Fruit fly (Drosophila melanogaster) whole organism, embryonic: ENCODE data around the gene CG16790.
A peak's percentile ranks its signal among the peaks of the same experiment; 100 is the strongest.

Experiments
- B-H2 ChIP-seq: fragments of 200-800 bp; sonication (Bioruptor generic); optimal IDR thresholded peaks from 2 replicates; lab custom pipeline; 2018; ENCODE audit warnings: missing biosample characterization, mild to moderate bottlenecking, missing genetic modification characterization
- CG10209 ChIP-seq: fragments of 200-800 bp; sonication (Bioruptor generic); optimal IDR thresholded peaks from 3 replicates; lab custom pipeline; 2017; ENCODE audit warnings: missing biosample characterization, mild to moderate bottlenecking, missing genetic modification characterization, missing genetic modification reagents
- CG1024 ChIP-seq: fragments of 200-800 bp; sonication (Bioruptor generic); IDR thresholded peaks from 2 replicates; pipeline ENCODE4 v1.3.6; 2022; ENCODE audit warnings: missing biosample characterization, missing genetic modification characterization
- CG11247 ChIP-seq: fragments of 200-800 bp; sonication (Bioruptor generic); IDR thresholded peaks from 2 replicates; pipeline ENCODE4 v1.3.6; 2022; ENCODE audit warnings: missing biosample characterization, missing genetic modification characterization
- CG13287 ChIP-seq: fragments of 200-800 bp; sonication (Bioruptor generic); IDR thresholded peaks from 2 replicates; pipeline ENCODE4 v1.3.6; 2022; ENCODE audit warnings: missing biosample characterization, missing genetic modification characterization; ENCODE audit not compliant: partially characterized antibody
- CG13894 ChIP-seq: fragments of 200-800 bp; sonication (Bioruptor generic); optimal IDR thresholded peaks from 3 replicates; lab custom pipeline; 2018; ENCODE audit warnings: missing biosample characterization, mild to moderate bottlenecking, missing genetic modification characterization, moderate library complexity
- CG14667 ChIP-seq: fragments of 200-800 bp; sonication (Bioruptor generic); IDR thresholded peaks from 2 replicates; pipeline ENCODE4 v1.3.6; 2022; ENCODE audit warnings: missing biosample characterization, missing genetic modification characterization
- CG15601 ChIP-seq: fragments of 200-800 bp; sonication (Bioruptor generic); optimal IDR thresholded peaks from 3 replicates; lab custom pipeline; 2019; ENCODE audit warnings: missing biosample characterization, mild to moderate bottlenecking, missing genetic modification characterization, moderate library complexity
- CG17802 ChIP-seq: fragments of 200-800 bp; sonication (Bioruptor generic); optimal IDR thresholded peaks from 2 replicates; lab custom pipeline; 2018; ENCODE audit warnings: missing biosample characterization, mild to moderate bottlenecking, missing genetic modification characterization, moderate library complexity
- CG2116 ChIP-seq: fragments of 200-800 bp; sonication (Bioruptor generic); optimal IDR thresholded peaks from 3 replicates; lab custom pipeline; 2018; ENCODE audit warnings: missing biosample characterization, mild to moderate bottlenecking, missing genetic modification characterization
- CG31388 ChIP-seq: fragments of 200-800 bp; sonication (Bioruptor generic); optimal IDR thresholded peaks from 2 replicates; lab custom pipeline; 2016; ENCODE audit warnings: missing biosample characterization, missing genetic modification characterization
- CG33213 ChIP-seq: fragments of 200-800 bp; sonication (Bioruptor generic); optimal IDR thresholded peaks from 3 replicates; lab custom pipeline; 2016; ENCODE audit warnings: missing biosample characterization, missing genetic modification characterization
- CG43689 ChIP-seq: fragments of 200-800 bp; sonication (Bioruptor generic); IDR thresholded peaks from 2 replicates; pipeline ENCODE4 v1.3.6; 2022; ENCODE audit warnings: missing biosample characterization, missing genetic modification characterization
- CG4730 ChIP-seq: fragments of 200-800 bp; sonication (Bioruptor generic); IDR thresholded peaks from 2 replicates; pipeline ENCODE4 v1.3.6; 2022; ENCODE audit warnings: missing biosample characterization, missing genetic modification characterization
- CG6654 ChIP-seq: fragments of 200-800 bp; sonication (Bioruptor generic); optimal IDR thresholded peaks from 2 replicates; lab custom pipeline; 2017; ENCODE audit warnings: missing biosample characterization, mild to moderate bottlenecking, missing genetic modification characterization
- CG6689 ChIP-seq: fragments of 200-800 bp; sonication (Bioruptor generic); IDR thresholded peaks from 2 replicates; pipeline ENCODE4 v1.3.6; 2022; ENCODE audit warnings: missing biosample characterization, missing genetic modification characterization
- CG7987 ChIP-seq: fragments of 200-800 bp; sonication (Bioruptor generic); optimal IDR thresholded peaks from 2 replicates; lab custom pipeline; 2018; ENCODE audit warnings: missing biosample characterization, mild to moderate bottlenecking, missing genetic modification characterization, moderate library complexity
- CG9437 ChIP-seq: fragments of 200-800 bp; sonication (Bioruptor generic); optimal IDR thresholded peaks from 2 replicates; lab custom pipeline; 2018; ENCODE audit warnings: missing biosample characterization, mild to moderate bottlenecking, missing genetic modification characterization
- Camta ChIP-seq: fragments of 200-800 bp; sonication (Bioruptor generic); optimal IDR thresholded peaks from 2 replicates; lab custom pipeline; 2016; ENCODE audit warnings: missing biosample characterization, missing genetic modification characterization
- Deaf1 ChIP-seq: fragments of 200-800 bp; optimal IDR thresholded peaks from 3 replicates; lab custom pipeline; 2019; ENCODE audit warnings: missing biosample characterization, mild to moderate bottlenecking, missing genetic modification characterization, moderate library complexity
- Fer1 ChIP-seq: fragments of 200-800 bp; sonication (Bioruptor generic); optimal IDR thresholded peaks from 2 replicates; lab custom pipeline; 2017; ENCODE audit warnings: missing biosample characterization, mild to moderate bottlenecking, missing genetic modification characterization
- H15 ChIP-seq: fragments of 200-800 bp; sonication (Bioruptor generic); IDR thresholded peaks from 3 replicates; pipeline ENCODE4 v1.3.6; 2022; ENCODE audit warnings: missing biosample characterization, missing genetic modification characterization
- Mes4 ChIP-seq: fragments of 200-800 bp; sonication (Bioruptor generic); optimal IDR thresholded peaks from 2 replicates; lab custom pipeline; 2016; ENCODE audit warnings: missing biosample characterization, missing genetic modification characterization
- NK7.1 ChIP-seq: fragments of 200-800 bp; sonication (Bioruptor generic); optimal IDR thresholded peaks from 3 replicates; lab custom pipeline; 2016; ENCODE audit warnings: missing biosample characterization, missing genetic modification characterization
- Nf-YC ChIP-seq: fragments of 200-800 bp; optimal IDR thresholded peaks from 3 replicates; lab custom pipeline; 2019; ENCODE audit warnings: missing biosample characterization, mild to moderate bottlenecking, missing genetic modification characterization, moderate library complexity
- NfI ChIP-seq: fragments of 200-800 bp; sonication (Bioruptor generic); optimal IDR thresholded peaks from 3 replicates; lab custom pipeline; 2018; ENCODE audit warnings: missing biosample characterization, mild to moderate bottlenecking, missing genetic modification characterization, moderate library complexity
- Pdp1 ChIP-seq, 2 experiments: fragments of 200-800 bp; sonication (Bioruptor generic); optimal IDR thresholded peaks; 3 replicates each; lab custom pipeline; 2016; ENCODE audit warnings: missing biosample characterization in 2 of 2, missing genetic modification characterization in 2 of 2, mild to moderate bottlenecking in 1 of 2, moderate library complexity in 1 of 2
- ap ChIP-seq: fragments of 200-800 bp; sonication (Bioruptor generic); IDR thresholded peaks from 2 replicates; pipeline ENCODE4 v1.3.6; 2022; ENCODE audit warnings: missing biosample characterization, missing genetic modification characterization
- crc ChIP-seq: fragments of 200-800 bp; sonication (Bioruptor generic); optimal IDR thresholded peaks from 2 replicates; lab custom pipeline; 2016; ENCODE audit warnings: missing biosample characterization, missing genetic modification characterization
- danr ChIP-seq: fragments of 200-800 bp; sonication (Bioruptor generic); IDR thresholded peaks from 2 replicates; pipeline ENCODE4 v1.3.6; 2022; ENCODE audit warnings: missing biosample characterization, missing genetic modification characterization
- ewg ChIP-seq: fragments of 200-800 bp; sonication (Bioruptor generic); optimal IDR thresholded peaks from 3 replicates; lab custom pipeline; 2017; ENCODE audit warnings: mild to moderate bottlenecking, missing biosample characterization, missing genetic modification reagents, missing genetic modification characterization
- gce ChIP-seq: fragments of 200-800 bp; sonication (Bioruptor generic); IDR thresholded peaks from 3 replicates; pipeline ENCODE4 v1.3.6; 2022; ENCODE audit warnings: missing biosample characterization, missing genetic modification characterization
- grn ChIP-seq: fragments of 200-800 bp; sonication (Bioruptor generic); optimal IDR thresholded peaks from 3 replicates; lab custom pipeline; 2017; ENCODE audit warnings: missing biosample characterization, missing genetic modification characterization
- maf-S ChIP-seq: fragments of 200-800 bp; sonication (Bioruptor generic); optimal IDR thresholded peaks from 2 replicates; lab custom pipeline; 2016; ENCODE audit warnings: missing biosample characterization, missing genetic modification characterization
- nom ChIP-seq: fragments of 200-800 bp; sonication (Bioruptor generic); optimal IDR thresholded peaks from 2 replicates; lab custom pipeline; 2017; ENCODE audit warnings: missing biosample characterization, missing genetic modification characterization, mild to moderate bottlenecking, moderate library complexity, missing genetic modification reagents
- oc ChIP-seq: fragments of 200-800 bp; sonication (Bioruptor generic); optimal IDR thresholded peaks from 2 replicates; lab custom pipeline; 2018; ENCODE audit warnings: missing biosample characterization, mild to moderate bottlenecking, missing genetic modification characterization, moderate library complexity
- p53 ChIP-seq: fragments of 200-800 bp; sonication (Bioruptor generic); optimal IDR thresholded peaks from 2 replicates; lab custom pipeline; 2016; ENCODE audit warnings: missing biosample characterization, missing genetic modification characterization
- peb ChIP-seq: fragments of 200-800 bp; sonication (Bioruptor generic); IDR thresholded peaks from 2 replicates; pipeline ENCODE4 v1.3.6; 2022; ENCODE audit warnings: missing biosample characterization, missing genetic modification characterization
- repo ChIP-seq: fragments of 200-800 bp; sonication (Bioruptor generic); optimal IDR thresholded peaks from 2 replicates; lab custom pipeline; 2016; ENCODE audit warnings: missing biosample characterization, missing genetic modification characterization
- run ChIP-seq: fragments of 200-800 bp; sonication (Bioruptor generic); optimal IDR thresholded peaks from 3 replicates; lab custom pipeline; 2018; ENCODE audit warnings: missing biosample characterization, mild to moderate bottlenecking, missing genetic modification characterization
- sc ChIP-seq, 3 experiments: fragments of >200 bp in 2 of 3; fragments of 200-800 bp in 1 of 3; sonication (Bioruptor generic) in 1 of 3; optimal IDR thresholded peaks; 2 replicates in 2 of 3; 3 replicates in 1 of 3; lab custom pipeline; 2017; ENCODE audit warnings: mild to moderate bottlenecking in 1 of 3, missing biosample characterization in 1 of 3, missing genetic modification characterization in 1 of 3, missing genetic modification reagents in 1 of 3
- schlank ChIP-seq: fragments of 200-800 bp; sonication (Bioruptor generic); optimal IDR thresholded peaks from 2 replicates; lab custom pipeline; 2018; ENCODE audit warnings: missing biosample characterization, mild to moderate bottlenecking, missing genetic modification characterization
- scrt ChIP-seq: fragments of 200-800 bp; sonication (Bioruptor generic); optimal IDR thresholded peaks from 2 replicates; lab custom pipeline; 2018; ENCODE audit warnings: missing biosample characterization, mild to moderate bottlenecking, missing genetic modification characterization, moderate library complexity
- seq ChIP-seq: fragments of 200-800 bp; sonication (Bioruptor generic); IDR thresholded peaks from 2 replicates; pipeline ENCODE4 v1.3.6; 2022; ENCODE audit warnings: missing biosample characterization, missing genetic modification characterization
- sisA ChIP-seq: fragments of 200-800 bp; sonication (Bioruptor generic); IDR thresholded peaks from 2 replicates; pipeline ENCODE4 v1.3.6; 2022; ENCODE audit warnings: missing biosample characterization, missing genetic modification characterization
- stwl ChIP-seq: fragments of 200-800 bp; sonication (Bioruptor generic); optimal IDR thresholded peaks from 3 replicates; lab custom pipeline; 2018; ENCODE audit warnings: missing biosample characterization, mild to moderate bottlenecking, missing genetic modification characterization, moderate library complexity
- trem ChIP-seq: fragments of 200-800 bp; optimal IDR thresholded peaks from 3 replicates; lab custom pipeline; 2019; ENCODE audit warnings: missing biosample characterization, mild to moderate bottlenecking, missing genetic modification characterization, moderate library complexity
- usp ChIP-seq: fragments of >200 bp; optimal IDR thresholded peaks from 2 replicates; lab custom pipeline; 2017; ENCODE audit warnings: missing biosample characterization, missing genetic modification characterization
- wdn ChIP-seq: fragments of 200-800 bp; sonication (Bioruptor generic); IDR thresholded peaks from 2 replicates; pipeline ENCODE4 v1.3.6; 2022; ENCODE audit warnings: missing biosample characterization, missing genetic modification characterization
- zf30C ChIP-seq: fragments of 200-800 bp; sonication (Bioruptor generic); optimal IDR thresholded peaks from 3 replicates; lab custom pipeline; 2018; ENCODE audit warnings: missing biosample characterization, mild to moderate bottlenecking, missing genetic modification characterization

The CG16790 gene

DNA sequence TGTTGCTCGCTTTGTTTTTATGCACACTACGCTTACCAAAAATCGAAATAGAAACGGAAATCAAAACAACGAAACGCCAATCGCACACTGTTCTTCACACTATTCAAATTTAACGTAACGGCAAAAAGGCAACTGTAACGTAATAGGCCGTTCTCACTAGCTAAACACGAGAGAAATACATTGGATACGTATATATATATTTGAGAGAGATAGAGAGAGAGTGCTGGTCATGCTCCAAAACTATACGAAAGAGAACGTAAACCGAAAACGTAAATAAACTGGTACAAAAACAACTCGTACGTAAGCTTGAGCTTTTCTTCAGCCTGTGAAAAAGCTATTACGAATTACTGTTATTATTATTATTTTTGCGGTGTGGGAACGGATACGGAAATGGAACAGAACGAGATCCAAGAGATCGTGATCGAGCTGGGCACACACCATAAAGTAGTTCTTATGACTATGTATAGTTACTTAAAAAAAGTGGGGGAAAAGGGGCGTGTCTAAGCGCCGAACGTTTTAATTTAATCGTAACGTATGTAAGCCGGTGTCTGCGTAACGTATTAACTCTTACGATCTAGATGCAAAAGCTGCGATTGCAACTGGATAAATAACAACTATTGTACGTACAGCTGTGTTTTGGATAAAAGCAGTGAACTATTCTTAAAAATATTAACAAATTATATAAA is 26.4 kb downstream of the CG16790 start (continued):
- peak; percentile 35 for TF ChIP-seq CG17802
- TF ChIP-seq zf30C (GFP tag; lab: Kevin White, UChicago) = no peak
- TF ChIP-seq schlank (tag; lab: Kevin White, UChicago) = no peak
- no peak for TF ChIP-seq maf-S (GFP tag; lab: Kevin White, UChicago)
- TF ChIP-seq CG2116 = peak; percentile 18
- no peak for TF ChIP-seq Deaf1 (tag; lab: Kevin White, UChicago)
- no peak for TF ChIP-seq seq (GFP tag; lab: Robert Waterston, UW)
- no peak for TF ChIP-seq wdn
- TF ChIP-seq sc (optimal IDR thresholded peaks at IDR 0.05; lab: Kevin White, UChicago) = no peak
- TF ChIP-seq sc (GFP tag; optimal IDR thresholded peaks at IDR 0.05; lab: Kevin White, UChicago) = no peak
- TF ChIP-seq ewg (GFP tag; lab: Kevin White, UChicago) = no peak
- no peak for TF ChIP-seq CG43689
- no peak for TF ChIP-seq CG31388 (GFP tag; lab: Kevin White, UChicago)
- TF ChIP-seq CG6689 (GFP tag; lab: Robert Waterston, UW) = no peak
- TF ChIP-seq sisA (GFP tag; lab: Robert Waterston, UW) = no peak
- no peak for TF ChIP-seq scrt
- TF ChIP-seq Nf-YC = no peak
- TF ChIP-seq Camta (GFP tag; lab: Kevin White, UChicago) = no peak
- peak; percentile 3 for TF ChIP-seq trem (tag; lab: Kevin White, UChicago)
- TF ChIP-seq p53 = no peak
- peak; percentile 40 for TF ChIP-seq CG33213
- TF ChIP-seq CG10209 (GFP tag; lab: Kevin White, UChicago) = no peak
- no peak for TF ChIP-seq CG13287
- no peak for TF ChIP-seq gce
- TF ChIP-seq Mes4 = no peak
- no peak for TF ChIP-seq CG13894 (tag; lab: Kevin White, UChicago)
- no peak for TF ChIP-seq CG4730 (GFP tag; lab: Robert Waterston, UW)
- TF ChIP-seq ap (GFP tag; lab: Robert Waterston, UW) = no peak
- no peak for TF ChIP-seq peb (GFP tag; lab: Robert Waterston, UW)
- TF ChIP-seq CG14667 (GFP tag; lab: Robert Waterston, UW) = no peak
- TF ChIP-seq Pdp1 (GFP tag; optimal IDR thresholded peaks at IDR 0.05; lab: Kevin White, UChicago) = no peak
- no peak for TF ChIP-seq CG15601
- no peak for TF ChIP-seq CG11247 (GFP tag; lab: Robert Waterston, UW)
- TF ChIP-seq oc (tag; lab: Kevin White, UChicago) = no peak
- TF ChIP-seq NK7.1 (GFP tag; lab: Kevin White, UChicago) = no peak
- no peak for TF ChIP-seq H15
- no peak for TF ChIP-seq danr (GFP tag; lab: Robert Waterston, UW)
- TF ChIP-seq CG7987 = no peak
- TF ChIP-seq NfI = no peak
- TF ChIP-seq repo (GFP tag; lab: Kevin White, UChicago) = no peak
- no peak for TF ChIP-seq CG1024 (GFP tag; lab: Robert Waterston, UW)
- TF ChIP-seq crc (GFP tag; lab: Kevin White, UChicago) = no peak
- TF ChIP-seq CG9437 = peak; percentile 99
- no peak for TF ChIP-seq nom (GFP tag; lab: Kevin White, UChicago)
- TF ChIP-seq run = no peak
- no peak for TF ChIP-seq CG6654
- TF ChIP-seq grn (GFP tag; lab: Kevin White, UChicago) = no peak
- no peak for TF ChIP-seq Fer1
- TF ChIP-seq stwl = peak; percentile 54
- no peak for TF ChIP-seq B-H2 (GFP tag; lab: Kevin White, UChicago)
- no peak for TF ChIP-seq usp (GFP tag; lab: Kevin White, UChicago)
